Worm (Caenorhabditis elegans) whole organism, late embryonic: Measurements from ENCODE around the gene bec-1.

ENCODE experiments used
- K09A11.1 ChIP-seq: sonication (generic microtip); optimal IDR thresholded peaks from 2 replicates; lab custom pipeline; 2017; ENCODE audit warnings: antibody characterized with exemption, mild to moderate bottlenecking, missing genetic modification characterization, missing compliant biosample characterization; ENCODE audit not compliant: insufficient read depth
- ama-1 ChIP-seq: fragments of 150-350 bp; optimal IDR thresholded peaks from 2 replicates; lab custom pipeline; 2014
- ceh-31 ChIP-seq: sonication (generic microtip); optimal IDR thresholded peaks from 2 replicates; lab custom pipeline; 2016; ENCODE audit warnings: missing genetic modification characterization, missing compliant biosample characterization
- dmd-4 ChIP-seq: sonication (generic microtip); optimal IDR thresholded peaks from 2 replicates; lab custom pipeline; 2016; ENCODE audit warnings: borderline replicate concordance, missing genetic modification characterization, missing compliant biosample characterization
- gmeb-2 ChIP-seq: sonication (generic microtip); optimal IDR thresholded peaks from 2 replicates; lab custom pipeline; 2016; ENCODE audit warnings: missing genetic modification characterization, inconsistent platforms, missing compliant biosample characterization
- npax-4 ChIP-seq: sonication (generic microtip); optimal IDR thresholded peaks from 2 replicates; lab custom pipeline; 2016; ENCODE audit warnings: missing genetic modification characterization, missing compliant biosample characterization
- odd-2 ChIP-seq: sonication (generic microtip); optimal IDR thresholded peaks from 2 replicates; lab custom pipeline; 2017; ENCODE audit warnings: antibody characterized with exemption, mild to moderate bottlenecking, missing genetic modification characterization, missing compliant biosample characterization
- pros-1 ChIP-seq: fragments of 150-350 bp; optimal IDR thresholded peaks from 2 replicates; lab custom pipeline; 2014; ENCODE audit warnings: missing biosample characterization, missing genetic modification reagents, missing genetic modification characterization
- sox-4 ChIP-seq: sonication (generic microtip); optimal IDR thresholded peaks from 2 replicates; lab custom pipeline; 2017; ENCODE audit warnings: mild to moderate bottlenecking, missing genetic modification characterization, inconsistent platforms, missing compliant biosample characterization
- tbx-2 ChIP-seq: sonication (generic microtip); optimal IDR thresholded peaks from 2 replicates; lab custom pipeline; 2016; ENCODE audit warnings: missing genetic modification characterization, missing compliant biosample characterization

ce11 chrIV:5635551-5635950, 28.7 kb downstream of the bec-1 start, which contains the start of gene srd-13:
- TF ChIP-seq odd-2 (tag; lab: Kevin White, UChicago), result no peak
- no peak for TF ChIP-seq npax-4
- TF ChIP-seq tbx-2 (tag; lab: Kevin White, UChicago), result no peak
- TF ChIP-seq sox-4, result no peak
- no peak for TF ChIP-seq pros-1
- no peak for TF ChIP-seq gmeb-2 (tag; lab: Kevin White, UChicago)
- TF ChIP-seq ceh-31, result no peak
- TF ChIP-seq K09A11.1 (tag; lab: Kevin White, UChicago), result no peak
- no peak for TF ChIP-seq ama-1
- no peak for TF ChIP-seq dmd-4 (tag; lab: Kevin White, UChicago)
